Worm (Caenorhabditis elegans): Measurements from ENCODE around the gene R12C12.6.

DNA sequence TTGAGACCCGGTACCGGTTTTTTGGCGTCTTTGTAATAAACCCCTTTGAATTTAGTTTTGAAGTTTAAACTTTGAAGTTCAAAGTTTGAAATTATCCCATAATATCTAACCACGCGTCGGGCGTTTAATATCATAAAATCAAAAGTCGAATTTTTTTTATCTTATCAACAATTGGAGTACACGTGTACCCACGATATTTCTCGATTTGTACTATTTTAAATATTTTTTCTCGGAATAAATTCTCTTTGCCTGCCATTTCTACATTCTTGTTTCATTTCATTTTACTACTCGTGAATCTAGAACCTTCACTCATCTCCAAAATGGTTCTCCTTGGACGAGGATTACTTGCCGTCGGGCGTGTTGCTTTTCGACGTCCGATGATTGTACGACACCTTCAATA is 2.5 kb upstream of the R12C12.6 start, which contains the start of gene gldc-1:
- TF ChIP-seq unc-62 (GFP tag; optimal IDR thresholded peaks at IDR 0.05): no peak
- no peak for TF ChIP-seq elt-3 (tag; optimal IDR thresholded peaks at IDR 0.05)
- no peak for TF ChIP-seq mep-1 (tag; optimal IDR thresholded peaks at IDR 0.05)
- no peak for TF ChIP-seq ztf-11 (tag; optimal IDR thresholded peaks at IDR 0.05)
- no peak for TF ChIP-seq snpc-4 (tag; optimal IDR thresholded peaks at IDR 0.05)
- no peak for TF ChIP-seq unc-39 (tag; optimal IDR thresholded peaks at IDR 0.05)
- TF ChIP-seq nhr-2 (tag; optimal IDR thresholded peaks at IDR 0.05): no peak
- TF ChIP-seq ham-2 (GFP tag; optimal IDR thresholded peaks at IDR 0.05): no peak
- TF ChIP-seq lin-13 (tag; optimal IDR thresholded peaks at IDR 0.05): no peak
- TF ChIP-seq lsy-2 (tag; optimal IDR thresholded peaks at IDR 0.05): no peak
- no peak for TF ChIP-seq elt-1 (tag; optimal IDR thresholded peaks at IDR 0.05; ENCODE audit: borderline replicate concordance, insufficient read depth)

Data from whole organism, mixed stage, embryonic.